Fruit fly (Drosophila melanogaster): ENCODE data around the gene CG44153.

CG44153 gene

dm6 chr2L:10201743-10202142 is 21.7 kb upstream of the CG44153 start (continued):
- TF ChIP-seq CG3995 (GFP tag; optimal IDR thresholded peaks at IDR 0.05) (no peak), grn (GFP tag; optimal IDR thresholded peaks at IDR 0.05) (no peak), CG12744 (GFP tag; optimal IDR thresholded peaks at IDR 0.05) (no peak), CG17186 (GFP tag; optimal IDR thresholded peaks at IDR 0.05) (no peak), MTF-1 (GFP tag; optimal IDR thresholded peaks at IDR 0.05; ENCODE audit: borderline replicate concordance) (no peak), Ravus (GFP tag; IDR thresholded peaks at IDR 0.05) (no peak), Drgx (GFP tag; IDR thresholded peaks at IDR 0.05) (no peak), Abd-B (GFP tag; optimal IDR thresholded peaks at IDR 0.05) (no peak), CG9876 (GFP tag; optimal IDR thresholded peaks at IDR 0.05) (no peak), Sin3A (optimal IDR thresholded peaks at IDR 0.05) (no peak), D (optimal IDR thresholded peaks at IDR 0.05) (no peak), D (GFP tag; optimal IDR thresholded peaks at IDR 0.05) (no peak), CG8924 (tag; optimal IDR thresholded peaks at IDR 0.05) (no peak), CG15269 (tag; optimal IDR thresholded peaks at IDR 0.05) (no peak), ind (GFP tag; optimal IDR thresholded peaks at IDR 0.05) (no peak), CG12942 (GFP tag; optimal IDR thresholded peaks at IDR 0.05) (no peak), chn (GFP tag; optimal IDR thresholded peaks at IDR 0.05) (no peak), CG11456 (GFP tag; IDR thresholded peaks at IDR 0.05) (peak; percentile 69; the same call in 1 of the 3 replicates), gsb (GFP tag; IDR thresholded peaks at IDR 0.05) (no peak), Awh (GFP tag; IDR thresholded peaks at IDR 0.05) (no peak), NC2β (GFP tag; optimal IDR thresholded peaks at IDR 0.05) (no peak), tll (GFP tag; optimal IDR thresholded peaks at IDR 0.05) (no peak), H2.0 (GFP tag; IDR thresholded peaks at IDR 0.05) (no peak), CG10543 (GFP tag; optimal IDR thresholded peaks at IDR 0.05) (no peak), Poxn (GFP tag; IDR thresholded peaks at IDR 0.05) (no peak), CG31441 (GFP tag; IDR thresholded peaks at IDR 0.05) (no peak), ewg (GFP tag; optimal IDR thresholded peaks at IDR 0.05) (no peak), cad (GFP tag; optimal IDR thresholded peaks at IDR 0.05) (no peak), nom (GFP tag; optimal IDR thresholded peaks at IDR 0.05) (no peak), tx (GFP tag; optimal IDR thresholded peaks at IDR 0.05) (no peak), ro (GFP tag; IDR thresholded peaks at IDR 0.05) (no peak), CG6254 (GFP tag; optimal IDR thresholded peaks at IDR 0.05) (no peak), hb (GFP tag; IDR thresholded peaks at IDR 0.05; ENCODE audit: partially characterized antibody) (0 out of 3 replicates have a peak, but pooled peaks have one; percentile 19), ttk (GFP tag; IDR thresholded peaks at IDR 0.05) (no peak), CG7357 (GFP tag; IDR thresholded peaks at IDR 0.05) (0 out of 3 replicates have a peak, but pooled peaks have one; percentile 11), D19A (tag; optimal IDR thresholded peaks at IDR 0.05) (no peak), Side (GFP tag; optimal IDR thresholded peaks at IDR 0.05) (no peak), stwl (tag; optimal IDR thresholded peaks at IDR 0.05) (no peak), vfl (GFP tag; optimal IDR thresholded peaks at IDR 0.05) (no peak), lov (optimal IDR thresholded peaks at IDR 0.05) (no peak), lov (GFP tag; IDR thresholded peaks at IDR 0.05) (0 out of 3 replicates have a peak, but pooled peaks have one; percentile 23), dan (GFP tag; IDR thresholded peaks at IDR 0.05) (no peak), cg (GFP tag; optimal IDR thresholded peaks at IDR 0.05) (no peak), CG12104 (GFP tag; optimal IDR thresholded peaks at IDR 0.05) (no peak), sens-2 (GFP tag; IDR thresholded peaks at IDR 0.05) (no peak), CG32772 (GFP tag; IDR thresholded peaks at IDR 0.05) (no peak), twi (tag; optimal IDR thresholded peaks at IDR 0.05) (no peak), CG7963 (GFP tag; IDR thresholded peaks at IDR 0.05; ENCODE audit: partially characterized antibody) (no peak)

Data from whole organism, embryonic.